Worm (Caenorhabditis elegans) whole organism, L2 larva: ENCODE measurements around the gene srx-136.

Source experiments
- C34F6.9 ChIP-seq: fragments of 150-350 bp; optimal IDR thresholded peaks from 2 replicates; lab custom pipeline; 2014; ENCODE audit warnings: missing biosample characterization, missing genetic modification characterization
- F13H6.1 ChIP-seq: sonication (generic microtip); optimal IDR thresholded peaks from 2 replicates; lab custom pipeline; 2016; ENCODE audit warnings: missing genetic modification characterization, missing compliant biosample characterization
- R02D3.7 ChIP-seq: fragments of 150-350 bp; optimal IDR thresholded peaks from 2 replicates; lab custom pipeline; 2014; ENCODE audit warnings: missing biosample characterization, missing genetic modification characterization
- Y55F3AM.14 ChIP-seq: fragments of 200-800 bp; sonication (Bioruptor generic); optimal IDR thresholded peaks from 2 replicates; lab custom pipeline; 2018; ENCODE audit warnings: mild to moderate bottlenecking, missing genetic modification characterization, missing compliant biosample characterization
- ZK546.5 ChIP-seq: sonication (generic microtip); optimal IDR thresholded peaks from 2 replicates; lab custom pipeline; 2017; ENCODE audit warnings: missing biosample characterization, missing genetic modification characterization
- alr-1 ChIP-seq: fragments of 150-350 bp; optimal IDR thresholded peaks from 2 replicates; lab custom pipeline; 2014; ENCODE audit warnings: missing biosample characterization, missing genetic modification characterization
- ama-1 ChIP-seq: fragments of 150-350 bp; optimal IDR thresholded peaks from 2 replicates; lab custom pipeline; 2018; ENCODE audit warnings: inconsistent platforms
- blmp-1 ChIP-seq: sonication (generic microtip); optimal IDR thresholded peaks from 2 replicates; lab custom pipeline; 2017; ENCODE audit warnings: missing genetic modification characterization, mild to moderate bottlenecking, missing compliant biosample characterization, antibody characterized with exemption, moderate library complexity; ENCODE audit not compliant: insufficient read depth
- ceh-16 ChIP-seq: fragments of 150-350 bp; optimal IDR thresholded peaks from 2 replicates; lab custom pipeline; 2014; ENCODE audit warnings: missing biosample characterization, missing genetic modification characterization
- ceh-82 ChIP-seq: fragments of 150-350 bp; optimal IDR thresholded peaks from 2 replicates; lab custom pipeline; 2014; ENCODE audit warnings: missing biosample characterization, missing genetic modification characterization
- crh-2 ChIP-seq: sonication (generic microtip); optimal IDR thresholded peaks from 2 replicates; lab custom pipeline; 2017; ENCODE audit warnings: missing biosample characterization, missing genetic modification characterization
- elt-1 ChIP-seq: fragments of 150-350 bp; optimal IDR thresholded peaks from 2 replicates; lab custom pipeline; 2014; ENCODE audit warnings: missing biosample characterization, missing genetic modification characterization
- fos-1 ChIP-seq: fragments of 150-350 bp; optimal IDR thresholded peaks from 2 replicates; lab custom pipeline; 2014; ENCODE audit warnings: missing biosample characterization, missing genetic modification characterization
- gmeb-1 ChIP-seq: fragments of 150-350 bp; optimal IDR thresholded peaks from 2 replicates; lab custom pipeline; 2014; ENCODE audit warnings: missing biosample characterization, missing genetic modification characterization
- lin-11 ChIP-seq: fragments of 150-350 bp; sonication (generic microtip); optimal IDR thresholded peaks from 2 replicates; lab custom pipeline; 2014; ENCODE audit warnings: missing biosample characterization, missing genetic modification characterization, inconsistent platforms, mixed read lengths
- lin-13 ChIP-seq: fragments of 150-350 bp; optimal IDR thresholded peaks from 2 replicates; lab custom pipeline; 2014; ENCODE audit warnings: missing biosample characterization, missing genetic modification reagents, missing genetic modification characterization
- lsy-2 ChIP-seq, 2 experiments: fragments of 150-350 bp in 1 of 2; sonication (generic microtip) in 1 of 2; optimal IDR thresholded peaks; 2 replicates each; lab custom pipeline; 2014 to 2017; ENCODE audit warnings: missing biosample characterization in 2 of 2, missing genetic modification characterization in 2 of 2
- mbf-1 ChIP-seq: sonication (generic microtip); optimal IDR thresholded peaks from 2 replicates; lab custom pipeline; 2017; ENCODE audit warnings: missing biosample characterization, missing genetic modification characterization
- mdl-1 ChIP-seq, 2 experiments: fragments of 150-350 bp in 1 of 2; sonication (generic microtip) in 1 of 2; optimal IDR thresholded peaks; 2 replicates each; lab custom pipeline; 2017; ENCODE audit warnings: missing biosample characterization in 2 of 2, missing genetic modification characterization in 2 of 2
- nhr-11 ChIP-seq: fragments of 150-350 bp; optimal IDR thresholded peaks from 2 replicates; lab custom pipeline; 2014; ENCODE audit warnings: missing biosample characterization, missing genetic modification characterization
- nhr-23 ChIP-seq: fragments of 150-350 bp; optimal IDR thresholded peaks from 2 replicates; lab custom pipeline; 2014; ENCODE audit warnings: missing biosample characterization, missing genetic modification reagents, missing genetic modification characterization
- nhr-25 ChIP-seq: fragments of 150-350 bp; sonication (generic microtip); optimal IDR thresholded peaks from 3 replicates; lab custom pipeline; 2014; ENCODE audit warnings: missing biosample characterization, missing genetic modification characterization
- nhr-6 ChIP-seq: fragments of 150-350 bp; optimal IDR thresholded peaks from 2 replicates; lab custom pipeline; 2014; ENCODE audit warnings: missing biosample characterization, missing genetic modification characterization
- nhr-77 ChIP-seq: fragments of 150-350 bp; optimal IDR thresholded peaks from 2 replicates; lab custom pipeline; 2014; ENCODE audit warnings: missing biosample characterization, missing genetic modification characterization
- peb-1 ChIP-seq: fragments of 150-350 bp; optimal IDR thresholded peaks from 2 replicates; lab custom pipeline; 2014; ENCODE audit warnings: missing biosample characterization, missing genetic modification characterization
- skn-1 ChIP-seq: sonication (generic microtip); optimal IDR thresholded peaks from 2 replicates; lab custom pipeline; 2017; ENCODE audit warnings: missing biosample characterization, missing genetic modification characterization
- sma-3 ChIP-seq: sonication (generic microtip); optimal IDR thresholded peaks from 2 replicates; lab custom pipeline; 2016; ENCODE audit warnings: missing genetic modification reagents, missing genetic modification characterization, missing compliant biosample characterization
- sma-9 ChIP-seq, 2 experiments: fragments of 150-350 bp in 1 of 2; sonication (generic microtip) in 1 of 2; optimal IDR thresholded peaks; 2 replicates each; lab custom pipeline; 2014 to 2016; ENCODE audit warnings: missing genetic modification characterization in 2 of 2, mild to moderate bottlenecking in 1 of 2, missing biosample characterization in 1 of 2, missing compliant biosample characterization in 1 of 2, missing genetic modification reagents in 1 of 2, moderate library complexity in 1 of 2
- snpc-4 ChIP-seq: fragments of 150-350 bp; optimal IDR thresholded peaks from 2 replicates; lab custom pipeline; 2014; ENCODE audit warnings: missing biosample characterization, missing genetic modification characterization
- unc-39 ChIP-seq: fragments of 150-350 bp; optimal IDR thresholded peaks from 2 replicates; lab custom pipeline; 2014; ENCODE audit warnings: missing biosample characterization, missing genetic modification characterization
- unc-55 ChIP-seq: fragments of 150-350 bp; sonication (generic microtip); optimal IDR thresholded peaks from 3 replicates; lab custom pipeline; 2014; ENCODE audit warnings: missing biosample characterization, missing genetic modification reagents, missing genetic modification characterization
- unc-62 ChIP-seq: fragments of 150-350 bp; optimal IDR thresholded peaks from 2 replicates; lab custom pipeline; 2014; ENCODE audit warnings: missing biosample characterization, missing genetic modification reagents, missing genetic modification characterization
- ztf-4 ChIP-seq: fragments of 150-350 bp; optimal IDR thresholded peaks from 2 replicates; lab custom pipeline; 2014; ENCODE audit warnings: missing biosample characterization, missing genetic modification characterization

The srx-136 gene

ce11 chrV:13907557-13908104, 50.4 kb downstream of the srx-136 start (continued):
- TF ChIP-seq lin-11 (tag; lab: Kevin White, UChicago) = no peak
- TF ChIP-seq mdl-1 (tag; optimal IDR thresholded peaks at IDR 0.05; lab: Kevin White, UChicago) = no peak
- TF ChIP-seq lin-13 = peak; percentile 49
- TF ChIP-seq R02D3.7 (tag; lab: Kevin White, UChicago) = no peak
- TF ChIP-seq F13H6.1 = peak; percentile 11
- peak; percentile 53 for TF ChIP-seq ztf-4 (tag; lab: Kevin White, UChicago)
- TF ChIP-seq nhr-11 = no peak
- no peak for TF ChIP-seq ZK546.5 (tag; lab: Kevin White, UChicago)
- TF ChIP-seq mbf-1 = no peak
- TF ChIP-seq unc-55 (GFP tag; lab: Kevin White, UChicago) = no peak
- no peak for TF ChIP-seq peb-1
- no peak for TF ChIP-seq alr-1
- no peak for TF ChIP-seq ceh-82 (tag; lab: Kevin White, UChicago)
- peak; percentile 96 for TF ChIP-seq ama-1
- TF ChIP-seq nhr-77 (tag; lab: Kevin White, UChicago) = no peak
- TF ChIP-seq unc-62 = no peak
- TF ChIP-seq C34F6.9 = peak; percentile 21
- peak; percentile 47 for TF ChIP-seq Y55F3AM.14 (GFP tag; lab: Kevin White, UChicago)
- TF ChIP-seq sma-9 (GFP tag; optimal IDR thresholded peaks at IDR 0.05; lab: Kevin White, UChicago) = peak; percentile 42
- no peak for TF ChIP-seq sma-9 (tag; optimal IDR thresholded peaks at IDR 0.05; lab: Kevin White, UChicago)
- TF ChIP-seq elt-1 (tag; lab: Kevin White, UChicago) = no peak
- no peak for TF ChIP-seq fos-1 (tag; lab: Kevin White, UChicago)
- TF ChIP-seq crh-2 = peak; percentile 62
- TF ChIP-seq nhr-23 = no peak
- no peak for TF ChIP-seq unc-39 (tag; lab: Kevin White, UChicago)
- TF ChIP-seq sma-3 = peak; percentile 62
- no peak for TF ChIP-seq nhr-6 (tag; lab: Kevin White, UChicago)
- TF ChIP-seq nhr-25 (tag; lab: Kevin White, UChicago) = peak; percentile 22

DNA sequence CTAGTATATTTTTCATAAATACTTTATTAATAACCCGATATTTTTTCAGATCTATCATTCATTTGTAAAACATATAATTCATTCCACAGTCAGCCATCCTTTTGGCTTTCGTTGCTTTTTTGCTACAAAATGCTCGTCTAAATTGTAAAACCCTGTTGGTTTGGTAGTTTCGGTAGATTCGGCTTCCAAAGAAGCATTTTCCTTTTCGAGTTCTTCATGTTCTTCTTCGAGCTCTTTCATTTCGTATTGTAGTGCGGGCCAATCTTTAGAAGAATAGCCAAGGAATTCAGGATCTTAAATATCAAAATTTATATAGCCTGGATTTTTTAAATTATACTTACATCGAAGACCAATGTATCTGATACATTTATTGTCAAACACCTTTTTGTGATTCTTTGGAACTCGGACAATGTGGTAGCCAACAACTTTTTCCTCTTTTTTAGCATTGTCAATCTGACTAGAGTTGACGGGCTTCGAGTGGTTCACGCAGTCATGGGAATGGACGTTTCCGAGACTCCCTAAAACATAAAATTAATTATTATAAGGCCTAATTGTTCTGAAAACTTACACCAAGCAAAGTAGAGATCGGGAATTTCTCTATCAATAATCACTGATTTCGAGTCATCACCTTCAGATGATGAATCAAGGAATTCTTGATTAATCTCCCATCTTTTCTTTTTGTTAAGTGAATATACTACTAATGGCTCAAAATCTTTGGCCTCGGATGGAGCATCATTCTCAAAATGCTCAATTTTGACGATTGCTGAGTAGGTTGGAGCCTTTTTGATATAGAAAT, 51.1 kb downstream of the srx-136 start:
- TF ChIP-seq sma-9 (GFP tag; optimal IDR thresholded peaks at IDR 0.05; lab: Kevin White, UChicago) (peak; percentile 8), sma-9 (tag; optimal IDR thresholded peaks at IDR 0.05; lab: Kevin White, UChicago) (no peak), ztf-4 (tag; lab: Kevin White, UChicago) (peak; percentile 66), F13H6.1 (no peak), elt-1 (tag; lab: Kevin White, UChicago) (no peak), ama-1 (peak; percentile 92), crh-2 (no peak), C34F6.9 (no peak), ceh-16 (tag; lab: Kevin White, UChicago) (no peak), skn-1 (tag; lab: Kevin White, UChicago) (no peak), lsy-2 (tag; optimal IDR thresholded peaks at IDR 0.05; lab: Kevin White, UChicago) (peak in 1 of 2 experiments; percentile 38), sma-3 (no peak), gmeb-1 (tag; lab: Kevin White, UChicago) (no peak), snpc-4 (tag; lab: Kevin White, UChicago) (no peak), mdl-1 (tag; optimal IDR thresholded peaks at IDR 0.05; lab: Kevin White, UChicago) (no peak), R02D3.7 (tag; lab: Kevin White, UChicago) (no peak), Y55F3AM.14 (GFP tag; lab: Kevin White, UChicago) (peak; percentile 29), blmp-1 (tag; lab: Kevin White, UChicago) (no peak), peb-1 (no peak)
